Worm (Caenorhabditis elegans): Measurements from ENCODE around the gene ampd-1.

DNA sequence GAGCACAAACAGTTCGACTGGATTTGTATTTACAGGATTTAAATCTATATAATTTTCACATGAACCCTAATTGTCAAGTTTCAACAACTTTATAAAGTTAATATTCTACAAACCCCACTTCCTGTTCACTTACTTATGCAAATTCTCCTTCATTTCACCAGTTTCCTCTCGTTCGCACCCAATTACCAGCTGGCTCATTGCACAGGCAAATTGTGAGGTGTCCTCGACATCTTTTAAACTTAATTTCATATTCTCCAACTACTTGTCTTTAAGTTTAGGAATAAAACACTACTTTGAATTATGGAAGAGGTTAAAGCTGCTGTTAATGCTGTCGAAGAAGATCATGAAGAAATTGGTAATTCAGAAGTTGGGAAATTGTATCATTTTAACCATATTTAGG is 30.7 kb upstream of the ampd-1 start, which contains the start of gene C27D6.1:
- TF ChIP-seq nhr-77 (tag; optimal IDR thresholded peaks at IDR 0.05) (no peak), unc-62 (GFP tag; optimal IDR thresholded peaks at IDR 0.05) (no peak), zag-1 (tag; optimal IDR thresholded peaks at IDR 0.05) (no peak), nhr-12 (tag; optimal IDR thresholded peaks at IDR 0.05) (no peak), ceh-28 (tag; optimal IDR thresholded peaks at IDR 0.05) (no peak), nhr-25 (tag; optimal IDR thresholded peaks at IDR 0.05) (no peak), ceh-16 (tag; optimal IDR thresholded peaks at IDR 0.05) (no peak), eor-1 (tag; optimal IDR thresholded peaks at IDR 0.05) (no peak), elt-2 (tag; optimal IDR thresholded peaks at IDR 0.05) (no peak), mdl-1 (tag; optimal IDR thresholded peaks at IDR 0.05) (no peak), elt-3 (tag; optimal IDR thresholded peaks at IDR 0.05) (no peak)
